Fruit fly (Drosophila melanogaster): ENCODE results near the gene CG1136.

The CG1136 gene

DNA sequence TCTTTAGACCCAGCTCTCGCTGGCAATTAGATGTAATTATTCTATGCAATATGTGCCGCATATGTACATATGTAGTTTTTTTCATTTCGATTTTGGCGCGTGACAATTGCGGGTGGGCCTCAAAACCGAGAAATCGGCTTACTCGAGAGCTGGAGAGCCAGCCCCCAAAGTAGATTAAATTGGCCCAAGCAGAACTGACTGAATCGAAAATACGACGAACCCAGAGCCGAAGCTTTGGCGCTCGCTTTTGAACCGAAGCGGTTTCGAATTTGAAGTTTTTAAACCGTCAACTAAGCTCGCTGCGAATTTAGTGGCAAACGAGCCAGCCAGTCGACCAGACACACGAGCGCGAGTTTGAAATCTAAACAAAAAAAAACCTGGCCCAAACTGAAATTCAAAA lies at the start of gene CG1136:
CG1136 (plus strand) TSS at position 308 of the 400 bp plus-strand sequence.
- TF ChIP-seq CTCF (optimal IDR thresholded peaks at IDR 0.05) (no peak), CG8478 (optimal IDR thresholded peaks at IDR 0.05) (no peak)

DNA sequence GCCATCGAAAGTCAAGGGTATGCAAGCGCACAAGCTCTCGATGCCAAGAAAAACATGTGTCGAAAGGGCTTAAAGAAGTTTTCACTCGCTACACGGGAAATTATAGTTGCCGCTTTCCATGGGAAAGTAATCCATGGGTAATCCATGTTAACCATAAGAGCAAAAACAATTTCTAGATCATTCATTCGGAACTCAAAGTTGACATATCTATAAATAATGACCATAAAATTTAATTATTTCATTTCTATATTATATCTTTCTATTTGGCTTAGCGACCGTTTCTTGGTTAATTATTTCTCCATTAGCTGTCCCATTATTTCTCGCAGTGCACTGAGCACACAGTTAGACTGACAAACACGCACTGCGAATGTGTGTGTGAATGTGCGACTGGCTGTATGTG lies 45.7 kb upstream of the CG1136 start:
- TF ChIP-seq CTCF (optimal IDR thresholded peaks at IDR 0.05) (no peak), CG8478 (optimal IDR thresholded peaks at IDR 0.05) (no peak)

DNA sequence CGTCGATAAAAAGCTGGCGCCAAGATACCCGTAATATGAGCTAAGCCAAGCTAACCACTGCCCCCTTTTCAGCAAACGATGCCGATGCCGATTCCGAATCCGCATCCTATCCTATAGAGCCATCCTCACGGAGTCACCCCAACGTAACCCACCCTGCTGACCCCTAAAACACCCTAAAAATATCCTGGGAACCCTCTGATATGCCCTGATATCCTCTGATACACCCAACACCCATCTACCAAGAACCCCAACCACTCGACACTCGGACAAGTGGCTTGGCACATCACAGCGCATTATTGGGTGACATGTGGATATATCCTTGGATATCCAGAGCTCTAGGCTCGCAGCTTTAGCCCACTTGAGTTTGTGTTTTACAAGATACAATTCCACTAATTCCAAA lies 44.9 kb upstream of the CG1136 start:
- no peak for TF ChIP-seq CG8478 (optimal IDR thresholded peaks at IDR 0.05)
- no peak for TF ChIP-seq CTCF (optimal IDR thresholded peaks at IDR 0.05)

DNA sequence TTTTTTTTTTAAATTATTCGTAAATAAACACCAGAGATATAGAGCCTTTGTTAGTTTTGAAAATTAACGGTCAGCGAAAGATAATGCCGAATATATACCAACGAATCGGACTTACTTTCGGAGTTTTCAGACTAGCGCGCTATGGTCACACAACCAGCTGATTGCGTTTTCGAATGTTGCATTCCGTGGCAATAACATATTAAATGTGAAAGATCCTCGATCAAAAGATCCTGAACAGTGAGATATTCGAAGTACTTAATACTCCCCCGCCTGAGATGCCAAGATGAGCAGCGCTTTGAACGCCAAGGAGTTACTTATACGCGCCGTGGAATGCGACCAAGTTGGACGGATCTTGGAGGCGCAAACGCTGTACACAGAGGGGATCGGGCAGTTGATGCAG lies 43.1 kb upstream of the CG1136 start, which contains the start of gene CG14985:
CG14985 (plus strand) TSS at position 159 of the 400 bp plus-strand sequence.
- no peak for TF ChIP-seq CG8478 (optimal IDR thresholded peaks at IDR 0.05)
- TF ChIP-seq CTCF (optimal IDR thresholded peaks at IDR 0.05) = no peak

DNA sequence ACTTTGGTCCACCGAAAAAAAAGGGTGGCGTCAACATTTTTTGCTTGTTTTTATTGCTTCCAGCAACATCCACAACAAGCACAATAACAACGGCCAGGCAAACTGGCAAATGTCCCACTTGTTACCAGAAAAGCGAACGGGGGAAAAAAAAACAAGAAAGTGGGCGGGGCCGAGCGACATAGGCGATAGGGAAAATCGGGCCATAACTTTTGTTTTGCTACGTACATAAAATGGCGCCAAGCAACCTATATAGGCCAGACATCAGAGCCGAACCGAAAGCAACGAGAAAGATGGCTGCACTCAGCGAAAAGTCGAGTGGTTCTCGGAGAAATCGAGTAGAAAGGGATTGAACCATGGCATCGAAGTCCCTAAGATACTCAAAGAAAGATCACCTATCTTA lies 39.1 kb upstream of the CG1136 start:
- TF ChIP-seq CTCF (optimal IDR thresholded peaks at IDR 0.05) (no peak), CG8478 (optimal IDR thresholded peaks at IDR 0.05) (no peak)

DNA sequence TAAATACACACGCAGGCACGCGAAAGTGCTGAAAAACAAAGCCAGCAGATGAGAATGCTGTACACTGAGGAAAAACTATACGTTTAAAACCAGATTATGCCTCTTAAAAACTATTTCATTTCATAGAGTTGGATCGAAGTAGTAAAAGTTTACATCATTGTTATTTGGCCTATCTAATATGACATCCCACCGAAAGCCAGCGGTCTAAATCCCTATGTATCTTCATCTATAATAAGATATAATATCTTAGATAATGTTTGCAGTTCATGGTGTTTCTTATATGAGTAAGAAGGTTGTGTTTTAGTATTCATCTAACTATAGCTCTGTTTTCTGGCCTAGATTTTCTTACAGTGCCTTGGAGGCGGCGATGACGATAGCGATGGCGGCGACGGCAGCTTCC lies 36.3 kb upstream of the CG1136 start:
- TF ChIP-seq CG8478 (optimal IDR thresholded peaks at IDR 0.05) (no peak), CTCF (optimal IDR thresholded peaks at IDR 0.05) (no peak)

DNA sequence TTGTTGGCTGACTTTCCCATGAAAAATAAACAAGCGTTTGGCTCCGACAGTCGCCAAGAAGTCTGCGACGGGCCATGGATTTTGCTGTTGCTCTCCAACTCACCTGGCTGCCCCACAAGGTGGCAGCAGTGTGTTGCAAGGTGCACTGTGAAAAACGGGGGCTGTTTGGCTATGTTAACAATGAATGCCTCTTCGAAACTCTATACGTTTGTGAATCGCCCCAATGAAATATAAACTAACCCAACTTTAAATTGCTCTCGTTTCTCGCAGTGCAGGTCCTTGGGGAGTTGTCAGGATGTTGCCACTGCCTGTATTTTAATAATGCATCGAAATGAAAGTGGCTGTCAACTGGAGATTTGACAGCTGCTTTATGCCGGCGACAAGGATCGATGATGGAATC lies 32.0 kb upstream of the CG1136 start:
- TF ChIP-seq CG8478 (optimal IDR thresholded peaks at IDR 0.05) = no peak
- TF ChIP-seq CTCF (optimal IDR thresholded peaks at IDR 0.05) = no peak

DNA sequence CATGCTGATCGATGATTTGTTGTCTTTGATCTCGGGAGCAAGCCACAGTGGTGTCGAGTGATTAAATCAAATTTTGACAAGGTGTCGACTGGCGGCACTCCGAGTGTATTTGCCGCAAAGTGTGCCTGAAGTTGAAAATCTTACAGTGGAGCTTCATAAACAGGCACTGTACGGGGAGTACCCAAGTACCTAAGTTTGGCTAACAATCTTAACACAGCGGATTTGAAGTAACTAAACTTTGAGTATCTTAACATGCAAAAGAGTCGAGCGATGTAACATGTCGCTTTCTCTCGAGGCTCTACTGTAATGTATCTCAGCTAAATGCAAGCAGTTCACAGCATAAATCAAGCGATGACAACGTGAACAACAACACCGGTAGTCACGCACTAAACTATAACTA lies 29.6 kb upstream of the CG1136 start:
- TF ChIP-seq CG8478 (optimal IDR thresholded peaks at IDR 0.05) (no peak), CTCF (optimal IDR thresholded peaks at IDR 0.05) (no peak)

DNA sequence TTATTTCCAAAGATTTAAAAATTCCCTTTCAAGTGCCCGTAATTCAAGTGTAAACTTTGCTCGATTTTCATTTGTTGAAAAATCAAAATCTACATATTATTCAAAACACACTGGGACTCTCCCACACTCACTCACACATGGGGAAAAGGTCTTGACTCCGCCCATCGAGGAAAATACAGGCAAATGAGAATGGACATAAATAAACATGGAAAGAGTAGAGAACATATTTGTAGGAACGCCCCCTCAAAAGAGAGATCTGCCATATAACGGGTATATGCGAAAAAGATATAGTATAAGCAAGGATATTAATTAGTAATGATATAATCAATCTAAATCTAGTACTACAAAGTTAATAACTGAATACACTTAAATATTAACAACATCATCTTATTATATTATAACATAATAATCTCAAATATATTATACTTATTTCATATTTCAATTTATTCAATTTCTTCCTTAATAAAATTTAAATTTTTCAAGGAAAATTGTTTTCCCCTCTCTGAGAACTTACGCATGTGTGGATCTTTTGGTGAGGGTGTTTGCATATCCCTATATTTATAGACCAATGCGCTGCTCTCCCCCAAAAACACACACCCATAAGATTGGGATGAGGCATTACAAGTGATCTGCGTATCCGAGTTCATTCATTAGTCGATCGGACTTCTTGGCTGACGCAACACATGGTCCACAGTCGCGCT lies 28.0 kb upstream of the CG1136 start, which contains the start of gene FoxL1:
FoxL1 (plus strand) TSS at position 651 of the 701 bp plus-strand sequence.
- no peak for TF ChIP-seq CG8478 (optimal IDR thresholded peaks at IDR 0.05)

DNA sequence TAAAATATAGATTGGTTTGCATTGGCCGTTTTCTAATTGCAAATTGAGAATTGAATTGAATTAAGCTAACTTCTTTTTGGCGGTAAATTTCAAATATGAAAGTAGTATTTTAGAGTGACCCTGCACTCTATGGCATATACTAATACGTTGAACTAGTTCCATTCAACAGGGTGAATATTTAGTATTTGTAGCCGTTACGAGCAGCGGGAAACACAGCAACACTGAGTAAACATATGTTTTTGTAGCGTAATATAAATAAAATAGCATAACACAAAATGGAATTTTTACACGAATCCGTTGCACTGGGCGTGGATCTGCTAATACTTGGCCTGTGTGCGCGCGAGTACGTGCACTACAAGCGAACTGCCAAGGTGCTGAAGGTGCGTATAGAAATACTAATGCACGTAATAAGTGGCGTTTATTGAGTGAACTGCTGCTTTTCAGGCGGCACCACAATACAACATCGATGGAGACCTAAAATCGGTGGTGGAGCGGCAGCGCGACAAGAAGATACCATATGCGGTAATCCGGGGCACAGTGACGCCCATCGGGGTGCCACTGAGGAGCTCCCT lies 25.1 kb upstream of the CG1136 start, which contains the start of gene Mul1:
Mul1 (plus strand) TSS at position 198 of the 572 bp plus-strand sequence.
- no peak for TF ChIP-seq CG8478 (optimal IDR thresholded peaks at IDR 0.05)
- no peak for TF ChIP-seq CTCF (optimal IDR thresholded peaks at IDR 0.05)

DNA sequence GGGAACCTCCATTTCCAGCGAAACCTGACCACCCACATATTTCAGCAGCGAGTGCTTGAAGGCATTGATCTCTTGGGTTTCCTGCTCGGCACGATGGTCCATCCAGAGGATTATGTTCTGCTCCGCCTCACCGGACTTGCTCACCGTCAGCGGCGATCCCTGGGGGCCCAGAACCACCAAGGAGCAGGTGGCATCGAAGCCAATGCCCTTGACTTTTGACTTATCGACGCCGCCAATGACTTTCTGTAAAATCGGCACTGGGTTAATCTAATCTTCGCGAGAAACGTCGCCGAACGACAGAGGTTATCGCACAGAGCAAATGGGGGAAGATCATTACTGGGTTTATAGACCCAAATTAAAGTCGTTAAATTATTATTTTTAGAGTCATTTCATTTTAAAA lies 21.9 kb upstream of the CG1136 start:
- TF ChIP-seq CG8478 (optimal IDR thresholded peaks at IDR 0.05) = no peak
- TF ChIP-seq CTCF (optimal IDR thresholded peaks at IDR 0.05) = no peak

DNA sequence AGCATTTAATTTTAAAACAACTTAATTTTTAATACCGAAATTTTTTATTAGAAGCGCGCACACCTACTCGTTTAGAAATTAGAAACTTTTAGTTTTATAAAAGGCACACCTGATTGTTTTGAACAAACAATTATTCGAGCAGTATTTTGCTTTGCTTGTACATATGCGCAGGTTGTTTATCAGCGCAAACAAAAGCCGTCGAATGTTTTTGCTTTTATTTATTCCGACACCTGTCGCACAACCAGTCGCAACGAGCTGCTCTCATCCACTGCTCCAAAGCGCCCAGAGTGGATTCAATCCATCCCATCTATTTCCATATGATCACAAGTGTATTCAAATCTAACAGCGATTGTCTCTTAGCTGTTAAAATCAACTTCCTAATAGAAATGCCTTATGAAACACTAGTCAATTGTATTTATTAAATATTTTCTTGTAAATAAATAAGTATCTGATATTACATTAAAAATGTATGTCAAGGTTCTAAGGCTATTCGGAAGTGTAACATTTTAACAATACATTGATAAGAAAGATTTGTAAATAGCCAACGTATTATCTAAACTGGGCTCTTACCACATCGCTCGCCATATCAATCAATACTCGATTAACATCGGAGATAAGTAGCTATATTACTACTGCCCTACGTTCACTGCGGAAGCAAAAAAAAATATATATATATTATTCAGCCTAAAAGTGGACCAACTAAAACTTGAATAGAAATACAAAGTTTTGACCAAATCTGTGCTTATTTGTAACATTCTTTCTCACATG lies 20.5 kb upstream of the CG1136 start, which contains the start of gene CG11594:
CG11594 (minus strand) TSS at position 274 of the 768 bp plus-strand sequence.
- TF ChIP-seq CG8478 (optimal IDR thresholded peaks at IDR 0.05) (no peak), CTCF (optimal IDR thresholded peaks at IDR 0.05) (no peak)

DNA sequence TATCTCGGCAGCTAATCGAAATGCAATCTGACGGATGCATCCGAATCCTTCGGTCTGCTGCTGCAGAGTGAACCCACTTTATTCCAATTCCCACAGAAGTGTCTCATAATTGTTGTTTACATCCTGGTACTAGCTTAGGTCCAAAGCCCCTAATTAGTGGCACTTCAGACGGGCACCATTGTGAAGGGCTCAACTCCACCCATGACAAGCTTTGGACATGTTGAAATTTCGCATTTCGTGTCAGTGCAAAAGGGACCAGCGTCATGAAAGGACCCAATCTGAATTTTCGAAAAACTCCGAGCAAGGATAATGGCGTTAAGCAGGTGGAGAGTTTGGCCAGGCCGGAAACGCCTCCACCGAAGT lies 19.9 kb upstream of the CG1136 start, which contains the start of gene Gr64a:
Gr64a (plus strand) TSS at position 264 of the 363 bp plus-strand sequence.
- no peak for TF ChIP-seq CTCF (optimal IDR thresholded peaks at IDR 0.05)
- TF ChIP-seq CG8478 (optimal IDR thresholded peaks at IDR 0.05) = no peak

DNA sequence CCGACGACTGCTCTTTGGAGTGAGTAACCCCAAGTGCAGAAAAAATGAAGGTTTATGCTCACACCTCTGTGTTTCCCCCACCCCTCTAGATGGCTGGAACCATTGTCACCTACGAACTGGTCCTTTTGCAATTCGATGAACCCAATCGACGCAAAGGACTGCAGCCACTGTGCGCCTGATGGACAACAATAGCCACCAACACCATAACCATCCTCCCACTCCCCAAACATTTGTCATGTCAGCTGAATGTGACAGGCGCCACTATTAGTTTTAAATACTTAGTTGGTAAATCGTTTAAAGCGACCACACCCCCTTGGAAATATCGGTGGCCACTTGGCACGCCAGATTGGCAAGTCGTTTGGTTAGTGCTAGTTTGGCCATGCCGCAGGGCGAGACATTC lies 18.1 kb upstream of the CG1136 start, which contains the start of the genes Gr64b and Gr64c:
Gr64b (plus strand) TSS at position 301 of the 400 bp plus-strand sequence.
Gr64c (plus strand) TSS at position 301 of the 400 bp plus-strand sequence.
- no peak for TF ChIP-seq CTCF (optimal IDR thresholded peaks at IDR 0.05)
- TF ChIP-seq CG8478 (optimal IDR thresholded peaks at IDR 0.05) = no peak

DNA sequence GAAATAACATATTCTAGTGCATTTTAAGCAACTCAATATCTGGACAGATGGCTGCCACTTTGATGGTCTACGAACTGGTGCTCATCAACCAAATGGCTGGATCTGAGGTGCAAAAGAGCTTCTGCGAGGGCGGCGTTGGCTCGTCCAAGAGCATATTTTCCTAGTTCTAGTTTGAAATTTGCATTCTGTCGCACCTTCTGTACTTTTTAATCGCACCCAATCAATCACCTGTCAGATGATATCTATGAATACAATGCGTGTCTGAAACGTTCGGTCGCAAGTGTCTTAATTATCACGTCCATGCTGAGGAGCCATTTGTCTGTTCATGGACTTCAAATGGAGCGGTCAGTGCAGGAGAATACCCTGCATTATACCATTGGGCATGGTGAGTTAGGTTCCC lies 14.6 kb upstream of the CG1136 start, which contains the start of the genes Gr64d and Gr64e:
Gr64d (plus strand) TSS at position 301 of the 400 bp plus-strand sequence.
Gr64e (plus strand) TSS at position 380 of the 400 bp plus-strand sequence.
- TF ChIP-seq CTCF (optimal IDR thresholded peaks at IDR 0.05) (no peak), CG8478 (optimal IDR thresholded peaks at IDR 0.05) (no peak)

All from S2 (cell line).